Worm (Caenorhabditis elegans): ENCODE results near the gene Y39G8B.7.
"Not testable (repeated sequence)": the region's sequence is repeated elsewhere in the genome, so short reads cannot be mapped to it uniquely, and the experiment has no call there.

Gene Y39G8B.7

ce11 chrII:13994934-13995333 is at the start of gene Y39G8B.7:
TSS of gene Y39G8B.7 (minus strand) at chrII:13995034.
- no peak for TF ChIP-seq unc-62 (GFP tag; optimal IDR thresholded peaks at IDR 0.05)

ce11 chrII:14044199-14044598 is 49.4 kb upstream of the Y39G8B.7 start:
- TF ChIP-seq unc-62 (GFP tag; optimal IDR thresholded peaks at IDR 0.05) = no peak

ce11 chrII:14042836-14043604 is 48.2 kb upstream of the Y39G8B.7 start:
- no peak for TF ChIP-seq unc-62 (GFP tag; optimal IDR thresholded peaks at IDR 0.05)

- TF ChIP-seq unc-62 (GFP tag; optimal IDR thresholded peaks at IDR 0.05) = peak; percentile 40
These were observed 45.5 kb upstream of the Y39G8B.7 start for ce11 chrII:14040204-14040842.

ce11 chrII:14039811-14040203 is 45.0 kb upstream of the Y39G8B.7 start:
- no peak for TF ChIP-seq unc-62 (GFP tag; optimal IDR thresholded peaks at IDR 0.05)

- no peak for TF ChIP-seq unc-62 (GFP tag; optimal IDR thresholded peaks at IDR 0.05)
These were observed 43.5 kb upstream of the Y39G8B.7 start for ce11 chrII:14038331-14038730.

- TF ChIP-seq unc-62 (GFP tag; optimal IDR thresholded peaks at IDR 0.05) = no peak
These were observed 42.9 kb upstream of the Y39G8B.7 start for ce11 chrII:14037484-14038303.

- TF ChIP-seq unc-62 (GFP tag; optimal IDR thresholded peaks at IDR 0.05) = no peak
These were observed 42.1 kb upstream of the Y39G8B.7 start for ce11 chrII:14036724-14037483.

- no peak for TF ChIP-seq unc-62 (GFP tag; optimal IDR thresholded peaks at IDR 0.05)
These were observed 39.7 kb upstream of the Y39G8B.7 start for ce11 chrII:14034559-14034958.

- TF ChIP-seq unc-62 (GFP tag; optimal IDR thresholded peaks at IDR 0.05) = no peak
These were observed 37.9 kb upstream of the Y39G8B.7 start for ce11 chrII:14032705-14033104.

ce11 chrII:14021230-14021629 is 26.4 kb upstream of the Y39G8B.7 start, which contains the start of gene F01D5.10:
TSS of gene F01D5.10 (minus strand) at chrII:14021330.
- not testable (repeated sequence) for TF ChIP-seq unc-62 (GFP tag; optimal IDR thresholded peaks at IDR 0.05)

ce11 chrII:14018887-14019286 is 24.1 kb upstream of the Y39G8B.7 start:
- no peak for TF ChIP-seq unc-62 (GFP tag; optimal IDR thresholded peaks at IDR 0.05)

ce11 chrII:14018192-14018591 is 23.4 kb upstream of the Y39G8B.7 start:
- TF ChIP-seq unc-62 (GFP tag; optimal IDR thresholded peaks at IDR 0.05) = no peak

ce11 chrII:14016865-14017264 is 22.0 kb upstream of the Y39G8B.7 start, which contains the start of gene cyp-37A1:
TSS of gene cyp-37A1 (minus strand) at chrII:14016965.
- TF ChIP-seq unc-62 (GFP tag; optimal IDR thresholded peaks at IDR 0.05) = no peak

- no peak for TF ChIP-seq unc-62 (GFP tag; optimal IDR thresholded peaks at IDR 0.05)
These were observed 19.8 kb upstream of the Y39G8B.7 start for ce11 chrII:14014637-14015036.

Data from whole organism, dauer.